Worm (Caenorhabditis elegans) whole organism, L4 larva: ENCODE data around the gene T25B2.4.

Experiments used
- D1046.2 ChIP-seq: fragments of 200-800 bp; sonication (Bioruptor generic); IDR thresholded peaks from 2 replicates; pipeline ENCODE4 v1.3.6; 2022; ENCODE audit warnings: missing genetic modification characterization, missing compliant biosample characterization
- F37D6.2 ChIP-seq: sonication (generic microtip); optimal IDR thresholded peaks from 2 replicates; lab custom pipeline; 2016; ENCODE audit warnings: mild to moderate bottlenecking, missing genetic modification characterization, missing compliant biosample characterization
- R02D3.7 ChIP-seq: fragments of 150-350 bp; sonication (generic microtip); optimal IDR thresholded peaks from 3 replicates; lab custom pipeline; 2014; ENCODE audit warnings: missing biosample characterization, missing genetic modification characterization
- T20F7.1 ChIP-seq: fragments of 200-800 bp; sonication (Bioruptor generic); optimal IDR thresholded peaks from 2 replicates; lab custom pipeline; 2018; ENCODE audit warnings: mild to moderate bottlenecking, missing genetic modification characterization, missing compliant biosample characterization
- Y105C5A.15 ChIP-seq: fragments of 200-800 bp; sonication (Bioruptor generic); IDR thresholded peaks from 2 replicates; pipeline ENCODE4 v1.3.6; 2022; ENCODE audit warnings: missing genetic modification characterization, missing compliant biosample characterization
- ZK546.5 ChIP-seq, 2 experiments: sonication (generic microtip); optimal IDR thresholded peaks; 2 replicates each; lab custom pipeline; 2017; ENCODE audit warnings: missing biosample characterization in 2 of 2, missing genetic modification characterization in 2 of 2
- ceh-28 ChIP-seq: fragments of 150-350 bp; optimal IDR thresholded peaks from 2 replicates; lab custom pipeline; 2014; ENCODE audit warnings: missing biosample characterization, missing genetic modification reagents, missing genetic modification characterization
- ceh-32 ChIP-seq: sonication (generic microtip); optimal IDR thresholded peaks from 2 replicates; lab custom pipeline; 2016; ENCODE audit warnings: mild to moderate bottlenecking, missing genetic modification characterization, missing compliant biosample characterization; ENCODE audit not compliant: poor library complexity
- ceh-82 ChIP-seq: sonication (generic microtip); optimal IDR thresholded peaks from 2 replicates; lab custom pipeline; 2017; ENCODE audit warnings: missing biosample characterization, missing genetic modification characterization
- ctbp-1 ChIP-seq: fragments of 200-800 bp; sonication (Bioruptor generic); IDR thresholded peaks from 2 replicates; pipeline ENCODE4 v1.3.6; 2022; ENCODE audit warnings: missing genetic modification reagents, missing genetic modification characterization, missing compliant biosample characterization
- daf-12 ChIP-seq: fragments of 150-350 bp; optimal IDR thresholded peaks from 2 replicates; lab custom pipeline; 2014; ENCODE audit warnings: missing biosample characterization, missing genetic modification reagents, missing genetic modification characterization
- daf-19 ChIP-seq: fragments of 200-800 bp; sonication (Bioruptor generic); conservative IDR thresholded peaks from 2 replicates; pipeline ENCODE4 v1.3.6; 2022; ENCODE audit warnings: missing genetic modification characterization, missing compliant biosample characterization
- dmd-6 ChIP-seq: fragments of 200-800 bp; sonication (Bioruptor generic); IDR thresholded peaks from 2 replicates; pipeline ENCODE4 v1.3.6; 2022; ENCODE audit warnings: missing genetic modification reagents, missing genetic modification characterization, missing compliant biosample characterization
- dmd-9 ChIP-seq: fragments of 200-800 bp; sonication (Bioruptor generic); IDR thresholded peaks from 2 replicates; pipeline ENCODE4 v1.3.6; 2022; ENCODE audit warnings: missing genetic modification reagents, missing genetic modification characterization, missing compliant biosample characterization
- duxl-1 ChIP-seq: sonication (generic microtip); optimal IDR thresholded peaks from 2 replicates; lab custom pipeline; 2016; ENCODE audit warnings: mild to moderate bottlenecking, missing genetic modification characterization, moderate library complexity, missing compliant biosample characterization; ENCODE audit not compliant: poor library complexity
- dve-1 ChIP-seq: sonication (generic microtip); optimal IDR thresholded peaks from 2 replicates; lab custom pipeline; 2017; ENCODE audit warnings: antibody characterized with exemption, mild to moderate bottlenecking, missing genetic modification characterization, missing compliant biosample characterization; ENCODE audit not compliant: insufficient read depth
- egl-43 ChIP-seq: fragments of 200-800 bp; sonication (Bioruptor generic); IDR thresholded peaks from 2 replicates; pipeline ENCODE4 v1.3.6; 2022; ENCODE audit warnings: missing genetic modification reagents, missing genetic modification characterization, missing compliant biosample characterization
- fos-1 ChIP-seq: fragments of 150-350 bp; optimal IDR thresholded peaks from 2 replicates; lab custom pipeline; 2014; ENCODE audit warnings: missing biosample characterization, missing genetic modification characterization
- hlh-30 ChIP-seq: sonication (generic microtip); optimal IDR thresholded peaks from 2 replicates; lab custom pipeline; 2017; ENCODE audit warnings: antibody characterized with exemption, mild to moderate bottlenecking, missing genetic modification characterization, missing compliant biosample characterization; ENCODE audit not compliant: insufficient read depth
- lin-1 ChIP-seq: fragments of 200-800 bp; sonication (Bioruptor generic); IDR thresholded peaks from 2 replicates; pipeline ENCODE4 v1.3.6; 2022; ENCODE audit warnings: missing genetic modification reagents, missing genetic modification characterization, missing compliant biosample characterization
- lin-15B ChIP-seq: fragments of 150-350 bp; sonication (generic microtip); optimal IDR thresholded peaks from 3 replicates; lab custom pipeline; 2014; ENCODE audit warnings: missing biosample characterization, missing genetic modification characterization
- lin-39 ChIP-seq: fragments of 150-350 bp; optimal IDR thresholded peaks from 2 replicates; lab custom pipeline; 2014; ENCODE audit warnings: missing biosample characterization, missing genetic modification reagents, missing genetic modification characterization
- mdt-29 ChIP-seq: fragments of 200-800 bp; sonication (Bioruptor generic); IDR thresholded peaks from 2 replicates; pipeline ENCODE4 v1.3.6; 2022; ENCODE audit warnings: missing genetic modification reagents, missing genetic modification characterization, missing compliant biosample characterization
- nhr-10 ChIP-seq: fragments of 150-350 bp; optimal IDR thresholded peaks from 2 replicates; lab custom pipeline; 2014; ENCODE audit warnings: missing biosample characterization, missing genetic modification characterization
- nhr-111 ChIP-seq: fragments of 200-800 bp; sonication (Bioruptor generic); optimal IDR thresholded peaks from 2 replicates; lab custom pipeline; 2018; ENCODE audit warnings: mild to moderate bottlenecking, missing genetic modification characterization, missing compliant biosample characterization
- nhr-28 ChIP-seq: fragments of 150-350 bp; optimal IDR thresholded peaks from 2 replicates; lab custom pipeline; 2014; ENCODE audit warnings: missing biosample characterization, missing genetic modification characterization
- nhr-6 ChIP-seq: fragments of 150-350 bp; optimal IDR thresholded peaks from 2 replicates; lab custom pipeline; 2014; ENCODE audit warnings: missing biosample characterization, missing genetic modification characterization
- nhr-76 ChIP-seq: fragments of 150-350 bp; optimal IDR thresholded peaks from 2 replicates; lab custom pipeline; 2014; ENCODE audit warnings: missing biosample characterization, missing genetic modification characterization
- nhr-77 ChIP-seq: fragments of 150-350 bp; optimal IDR thresholded peaks from 2 replicates; lab custom pipeline; 2014; ENCODE audit warnings: missing biosample characterization, missing genetic modification characterization
- pha-4 ChIP-seq, 2 experiments: fragments of 150-350 bp in 1 of 2; fragments of 200-800 bp in 1 of 2; sonication (Bioruptor generic) in 1 of 2; IDR thresholded peaks in 1 of 2; optimal IDR thresholded peaks in 1 of 2; 2 replicates each; pipeline versions ENCODE4 v1.3.6 to Lab custom; 2014 to 2022; ENCODE audit warnings: missing genetic modification characterization in 2 of 2, missing genetic modification reagents in 2 of 2, missing biosample characterization in 1 of 2, missing compliant biosample characterization in 1 of 2
- snpc-4 ChIP-seq: fragments of 150-350 bp; optimal IDR thresholded peaks from 2 replicates; lab custom pipeline; 2014; ENCODE audit warnings: missing biosample characterization, missing genetic modification characterization
- spr-3 ChIP-seq: fragments of 200-800 bp; sonication (Bioruptor generic); optimal IDR thresholded peaks from 2 replicates; lab custom pipeline; 2018; ENCODE audit warnings: mild to moderate bottlenecking, missing genetic modification characterization, missing compliant biosample characterization
- tra-1 ChIP-seq: fragments of 200-800 bp; sonication (Bioruptor generic); IDR thresholded peaks from 2 replicates; pipeline ENCODE4 v1.3.6; 2022; ENCODE audit warnings: missing genetic modification reagents, missing genetic modification characterization, missing compliant biosample characterization
- unc-39 ChIP-seq: sonication (generic microtip); optimal IDR thresholded peaks from 2 replicates; lab custom pipeline; 2017; ENCODE audit warnings: missing biosample characterization, missing genetic modification characterization
- vab-7 ChIP-seq: fragments of 200-800 bp; sonication (Bioruptor generic); IDR thresholded peaks from 2 replicates; pipeline ENCODE4 v1.3.6; 2022; ENCODE audit warnings: missing genetic modification reagents, missing genetic modification characterization, missing compliant biosample characterization
- zfp-2 ChIP-seq: sonication (generic microtip); optimal IDR thresholded peaks from 2 replicates; lab custom pipeline; 2016; ENCODE audit warnings: mild to moderate bottlenecking, missing genetic modification characterization, missing compliant biosample characterization
- zip-2 ChIP-seq: fragments of 150-350 bp; optimal IDR thresholded peaks from 2 replicates; lab custom pipeline; 2014; ENCODE audit warnings: missing biosample characterization, missing genetic modification characterization
- ztf-11 ChIP-seq: fragments of 150-350 bp; optimal IDR thresholded peaks from 2 replicates; lab custom pipeline; 2014; ENCODE audit warnings: missing biosample characterization, missing genetic modification characterization

The T25B2.4 gene

DNA sequence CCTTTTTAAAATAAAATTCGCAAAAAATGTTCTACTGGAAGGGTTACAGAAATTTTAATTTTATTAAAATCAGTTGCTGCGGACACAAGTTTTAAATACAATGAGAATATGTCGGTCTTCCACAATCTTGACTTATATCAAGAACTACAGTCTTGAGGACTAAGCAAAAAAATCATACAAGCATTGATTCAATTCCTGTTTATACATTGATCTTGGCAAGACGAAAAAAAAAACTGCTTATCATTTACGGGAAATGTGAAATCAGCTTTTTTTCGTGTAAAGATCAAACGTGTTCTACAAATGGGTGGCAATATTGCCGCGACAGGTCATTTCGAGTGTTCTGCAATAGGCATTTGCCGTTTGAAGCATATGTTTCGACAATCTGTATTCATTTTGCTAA lies 6.7 kb downstream of the T25B2.4 start, which contains the start of gene T13C5.2:
T13C5.2 (plus strand) TSS at position 301 of the 400 bp plus-strand sequence.
- TF ChIP-seq ztf-11 (tag; lab: Kevin White, UChicago) (no peak), duxl-1 (no peak), nhr-10 (no peak), nhr-76 (tag; lab: Kevin White, UChicago) (no peak)

DNA sequence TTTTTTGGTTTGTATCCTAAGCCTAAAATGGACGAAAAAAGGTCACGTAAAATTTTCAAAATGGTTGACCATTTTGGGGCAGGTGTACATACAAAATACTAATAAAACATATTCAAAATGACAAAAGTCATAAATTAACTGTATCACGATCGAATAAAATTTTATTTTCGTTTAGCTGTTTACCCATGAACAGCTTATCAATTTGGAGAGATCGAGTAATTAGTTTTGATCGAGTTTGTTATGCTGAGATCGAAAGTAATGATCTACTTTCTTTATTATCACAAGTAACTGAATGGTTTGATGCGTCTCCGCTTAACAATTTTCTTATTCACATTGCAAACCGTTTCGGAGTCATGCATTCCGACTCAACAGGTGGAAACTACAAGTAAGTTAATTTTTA lies 9.8 kb downstream of the T25B2.4 start, which contains the start of gene T13C5.10:
T13C5.10 (plus strand) TSS at position 301 of the 400 bp plus-strand sequence.
- no peak for TF ChIP-seq dve-1
- TF ChIP-seq vab-7 = no peak
- TF ChIP-seq D1046.2 (GFP tag; lab: Robert Waterston, UW) = no peak
- TF ChIP-seq nhr-77 (tag; lab: Kevin White, UChicago) = no peak
- no peak for TF ChIP-seq spr-3 (GFP tag; lab: Kevin White, UChicago)
- TF ChIP-seq dmd-6 (GFP tag; lab: Robert Waterston, UW) = no peak

DNA sequence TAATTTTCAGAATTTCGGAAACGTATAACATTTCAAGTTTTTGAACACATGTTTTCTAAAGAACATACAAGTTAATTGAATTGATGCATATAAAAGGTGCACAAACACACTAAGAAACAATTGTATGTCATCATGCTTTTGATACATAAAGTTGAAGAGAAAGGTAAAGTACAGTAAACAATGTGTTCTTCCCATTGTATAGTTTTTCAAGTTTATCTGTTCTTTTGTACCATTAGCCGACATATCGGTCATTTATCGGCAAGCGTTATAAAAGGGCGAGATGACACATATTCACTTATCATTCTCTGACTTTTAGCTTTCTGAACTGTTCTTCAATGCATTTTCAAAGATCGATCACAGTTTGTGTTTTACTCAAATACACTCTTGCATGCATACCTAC lies 11.9 kb downstream of the T25B2.4 start, which contains the start of gene T13C5.9:
T13C5.9 (plus strand) TSS at position 301 of the 400 bp plus-strand sequence.
- no peak for TF ChIP-seq T20F7.1 (GFP tag; lab: Kevin White, UChicago)
- no peak for TF ChIP-seq pha-4 (GFP tag; IDR thresholded peaks at IDR 0.05; lab: Robert Waterston, UW)
- no peak for TF ChIP-seq pha-4 (tag; optimal IDR thresholded peaks at IDR 0.05; lab: Kevin White, UChicago)
- TF ChIP-seq daf-19 (GFP tag; lab: Robert Waterston, UW) = no peak
- no peak for TF ChIP-seq nhr-6 (tag; lab: Kevin White, UChicago)
- no peak for TF ChIP-seq ceh-32 (tag; lab: Kevin White, UChicago)
- TF ChIP-seq zip-2 (tag; lab: Kevin White, UChicago) = no peak
- TF ChIP-seq Y105C5A.15 = no peak
- no peak for TF ChIP-seq dve-1
- TF ChIP-seq unc-39 (tag; lab: Kevin White, UChicago) = no peak
- TF ChIP-seq R02D3.7 (tag; lab: Kevin White, UChicago) = no peak
- TF ChIP-seq mdt-29 (GFP tag; lab: Robert Waterston, UW) = no peak
- TF ChIP-seq ctbp-1 (GFP tag; lab: Robert Waterston, UW) = no peak
- no peak for TF ChIP-seq F37D6.2 (tag; lab: Kevin White, UChicago)
- no peak for TF ChIP-seq ceh-82 (tag; lab: Kevin White, UChicago)
- no peak for TF ChIP-seq fos-1 (tag; lab: Kevin White, UChicago)
- no peak for TF ChIP-seq lin-39 (tag; lab: Kevin White, UChicago)
- TF ChIP-seq zfp-2 = no peak
- TF ChIP-seq ZK546.5 (tag; optimal IDR thresholded peaks at IDR 0.05; lab: Kevin White, UChicago) = no peak
- no peak for TF ChIP-seq nhr-28 (tag; lab: Kevin White, UChicago)

DNA sequence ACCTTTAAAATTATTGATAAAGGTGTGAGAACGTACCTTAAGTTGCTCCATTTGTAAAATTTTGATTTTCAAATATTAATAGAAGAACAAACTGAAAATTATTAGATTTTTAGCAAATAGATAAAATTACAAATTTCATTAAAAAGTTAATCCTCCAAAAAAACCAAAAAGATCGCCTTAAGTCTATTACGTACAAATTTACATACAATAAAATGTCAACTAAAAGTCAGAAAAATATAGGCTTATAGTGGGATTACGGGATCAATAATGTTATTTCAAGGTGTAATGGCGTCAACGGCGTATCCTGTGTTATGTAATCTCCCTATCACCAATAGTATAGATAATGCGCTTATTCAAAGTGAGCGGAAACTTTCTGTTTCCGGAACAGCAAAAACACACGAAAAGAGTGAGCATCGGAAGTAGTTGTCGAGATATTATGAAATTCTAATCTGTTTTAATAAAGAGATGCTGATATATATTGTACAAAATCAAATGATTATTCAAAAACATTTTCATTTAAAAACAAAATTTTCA lies 16.2 kb downstream of the T25B2.4 start, which contains the start of gene ceh-54:
ceh-54 (minus strand) TSS at position 51 of the 534 bp plus-strand sequence.
- TF ChIP-seq tra-1 (GFP tag; lab: Robert Waterston, UW) (no peak), dmd-9 (GFP tag; lab: Robert Waterston, UW) (no peak), nhr-111 (GFP tag; lab: Kevin White, UChicago) (no peak), egl-43 (GFP tag; lab: Robert Waterston, UW) (no peak), lin-1 (no peak), Y105C5A.15 (no peak), R02D3.7 (tag; lab: Kevin White, UChicago) (no peak), hlh-30 (tag; lab: Kevin White, UChicago) (no peak), ceh-28 (no peak), lin-15B (no peak), snpc-4 (tag; lab: Kevin White, UChicago) (no peak), daf-12 (tag; lab: Kevin White, UChicago) (no peak)
